Fruit fly (Drosophila melanogaster) Kc167 (cell line): ENCODE results near the gene CG43249.

Source experiments
- Myc ChIP-seq: fragments of >200 bp; optimal IDR thresholded peaks from 2 replicates; lab custom pipeline; 2017; ENCODE audit warnings: missing external identifiers
- Sin3A ChIP-seq: fragments of >200 bp; optimal IDR thresholded peaks from 2 replicates; lab custom pipeline; 2018; ENCODE audit warnings: missing external identifiers
- h ChIP-seq: fragments of >200 bp; optimal IDR thresholded peaks from 3 replicates; lab custom pipeline; 2018; ENCODE audit warnings: missing external identifiers
- insv ChIP-seq: fragments of >200 bp; optimal IDR thresholded peaks from 3 replicates; lab custom pipeline; 2018; ENCODE audit warnings: missing external identifiers
- psq ChIP-seq: fragments of >200 bp; optimal IDR thresholded peaks from 2 replicates; lab custom pipeline; 2017; ENCODE audit warnings: missing external identifiers
- ttk ChIP-seq: sonication (Bioruptor generic); optimal IDR thresholded peaks from 2 replicates; lab custom pipeline; 2017; ENCODE audit warnings: missing external identifiers

DNA sequence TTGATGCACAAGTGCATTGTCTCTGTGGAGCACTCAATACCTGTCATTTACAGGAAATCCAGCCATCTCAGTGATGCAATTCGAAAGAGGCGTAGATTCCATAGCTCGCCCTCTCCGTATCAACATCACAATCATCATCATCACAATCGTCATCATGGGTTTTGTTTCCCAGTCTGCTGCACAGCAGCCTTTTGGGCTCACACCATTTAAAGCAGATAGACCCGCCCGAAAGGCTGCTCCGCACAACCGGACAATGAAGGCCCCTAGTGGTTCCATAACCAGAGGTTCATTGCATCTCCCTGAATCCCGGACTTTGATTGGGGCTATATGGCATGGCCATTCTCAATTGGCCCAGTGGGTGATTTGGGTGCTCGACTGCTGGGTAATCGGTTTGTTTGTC, 30.8 kb downstream of the CG43249 start:
- no peak for TF ChIP-seq psq
- no peak for TF ChIP-seq h (lab: Kevin White, UChicago)
- TF ChIP-seq Myc: no peak
- TF ChIP-seq ttk (lab: Kevin White, UChicago): no peak
- no peak for TF ChIP-seq insv (lab: Kevin White, UChicago)
- TF ChIP-seq Sin3A (lab: Kevin White, UChicago): no peak
